Fruit fly (Drosophila melanogaster): ENCODE results near the gene Oatp30B.

DNA sequence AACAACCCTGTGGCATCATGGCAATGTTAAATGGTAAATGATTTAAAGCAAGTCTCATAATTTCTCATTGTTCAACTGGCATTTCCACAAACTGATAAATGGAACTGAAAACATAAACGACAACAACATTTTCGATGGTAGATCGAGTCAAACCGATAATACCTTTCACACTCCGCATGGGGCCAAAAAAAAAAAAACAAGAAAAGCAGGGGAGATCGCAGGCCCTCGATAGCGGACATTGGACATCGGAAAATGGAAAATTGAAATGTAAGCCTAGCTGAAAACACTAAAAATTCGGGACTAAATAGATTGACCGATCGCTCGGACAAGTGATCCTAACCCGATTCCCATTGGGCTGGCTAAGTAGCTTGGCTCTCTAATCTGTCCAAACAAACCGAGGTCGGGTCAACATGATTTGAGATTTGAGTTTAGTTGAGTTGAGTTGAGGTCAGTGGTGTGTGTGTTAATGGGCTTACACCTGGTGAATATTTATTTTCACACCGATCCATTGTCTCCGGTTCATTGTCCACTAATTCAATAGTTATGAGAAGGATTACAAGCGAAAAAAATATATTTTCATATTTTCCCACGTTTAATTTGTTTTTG lies 63.2 kb downstream of the Oatp30B start:
- no peak for TF ChIP-seq CG14711 (tag; optimal IDR thresholded peaks at IDR 0.05)
- no peak for TF ChIP-seq Clk (GFP tag; optimal IDR thresholded peaks at IDR 0.05)
